Fruit fly (Drosophila melanogaster): Measurements from ENCODE around the gene CG15478.

CG15478 gene

DNA sequence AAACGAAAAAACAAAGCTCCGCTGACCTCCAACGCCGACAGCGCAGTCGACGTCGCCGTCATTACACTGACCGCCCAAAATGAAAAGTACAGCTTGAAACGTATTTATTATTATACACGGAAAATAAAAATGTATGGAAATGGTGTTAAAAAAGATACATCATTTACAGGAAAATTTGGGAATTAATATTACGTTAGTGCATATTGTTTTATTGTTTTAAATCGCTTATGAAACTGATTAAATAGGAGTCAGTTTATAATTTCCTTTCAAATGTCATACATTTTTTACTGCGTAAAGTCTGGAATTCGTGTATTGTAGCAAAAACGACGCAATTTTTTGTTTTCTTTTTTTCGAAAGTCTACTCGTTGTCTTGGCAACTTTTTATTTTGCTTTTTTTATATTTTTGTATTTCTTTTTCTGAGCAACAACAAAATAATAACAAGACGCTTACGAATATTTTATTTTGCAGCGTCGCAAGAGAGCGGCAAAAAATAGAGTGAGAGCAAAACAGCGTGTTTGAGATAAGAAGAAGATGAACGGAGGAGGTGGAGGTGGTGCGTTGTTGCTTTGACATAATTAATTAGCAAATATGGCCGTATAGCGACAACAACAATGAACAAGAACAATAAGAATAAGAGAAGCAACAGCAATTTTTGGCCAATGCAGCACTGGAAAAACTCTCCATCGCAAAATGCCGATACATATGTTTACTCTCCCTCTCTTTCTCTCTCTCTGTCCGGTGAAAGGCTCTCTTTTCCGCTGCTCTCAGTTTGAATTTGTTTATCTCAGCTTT lies 25.6 kb downstream of the CG15478 start (continued):
- TF ChIP-seq CG13424 (tag; optimal IDR thresholded peaks at IDR 0.05) = peak; percentile 78
- TF ChIP-seq tin (GFP tag; optimal IDR thresholded peaks at IDR 0.05) = peak; percentile 0

DNA sequence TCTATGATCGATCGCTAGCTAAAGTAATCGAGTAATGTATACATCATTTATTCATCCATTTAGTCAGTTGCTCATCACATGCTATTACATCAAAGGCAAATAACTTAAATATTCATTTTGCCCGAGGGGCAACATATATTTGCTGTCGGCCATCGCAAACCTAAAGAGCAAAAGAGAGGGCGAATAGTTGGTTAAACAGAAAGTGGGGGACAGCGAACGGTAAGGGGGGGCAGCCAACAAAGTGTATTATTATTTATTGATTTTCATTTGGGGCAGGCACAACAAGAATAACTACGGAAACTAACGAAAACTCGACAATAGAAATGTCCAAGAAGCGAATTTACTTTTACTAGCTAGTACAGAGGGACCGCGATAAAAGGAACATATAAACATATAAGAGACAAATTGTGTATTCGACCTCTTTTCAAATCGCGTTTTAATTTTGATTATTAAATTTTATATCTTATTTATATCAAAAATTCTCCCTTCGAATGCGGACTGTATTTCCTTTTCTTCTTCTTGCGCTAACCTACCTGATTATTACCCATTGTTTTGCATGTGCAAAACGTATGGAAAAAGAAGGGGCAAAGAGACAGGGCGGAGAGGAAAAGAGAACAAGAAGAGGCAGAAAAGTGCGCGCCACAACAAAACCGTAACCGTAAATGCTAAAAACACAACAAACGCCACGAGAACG lies 26.4 kb downstream of the CG15478 start:
- no peak for TF ChIP-seq CG4707 (GFP tag; optimal IDR thresholded peaks at IDR 0.05)
- TF ChIP-seq CG15269 (tag; optimal IDR thresholded peaks at IDR 0.05) = peak; percentile 19
- peak; percentile 36 for TF ChIP-seq unpg (GFP tag; optimal IDR thresholded peaks at IDR 0.05)
- 0 out of 2 replicates have a peak, but pooled peaks have one; percentile 5 for TF ChIP-seq CG16779 (GFP tag; IDR thresholded peaks at IDR 0.05)
- TF ChIP-seq CG7839 (tag; optimal IDR thresholded peaks at IDR 0.05) = peak; percentile 66
- TF ChIP-seq Atf6 (GFP tag; IDR thresholded peaks at IDR 0.05) = peak; percentile 90
- TF ChIP-seq CG6272 (GFP tag; IDR thresholded peaks at IDR 0.05) = peak; percentile 38
- TF ChIP-seq B-H2 (GFP tag; optimal IDR thresholded peaks at IDR 0.05) = peak; percentile 5
- peak; percentile 69 for TF ChIP-seq CG3847 (GFP tag; IDR thresholded peaks at IDR 0.05)
- TF ChIP-seq caup (GFP tag; optimal IDR thresholded peaks at IDR 0.05; ENCODE audit: severe bottlenecking) = peak; percentile 2
- peak; percentile 22 for TF ChIP-seq ind (GFP tag; optimal IDR thresholded peaks at IDR 0.05)
- TF ChIP-seq Med (GFP tag) = peak; percentile 69
- peak; percentile 30; the same call in 1 of the 2 replicates for TF ChIP-seq CG14441 (GFP tag; IDR thresholded peaks at IDR 0.05)
- TF ChIP-seq Deaf1 (tag; optimal IDR thresholded peaks at IDR 0.05) = no peak
- TF ChIP-seq Gug (GFP tag; IDR thresholded peaks at IDR 0.05) = peak; percentile 45; the same call in 2 of the 4 replicates
- TF ChIP-seq CG9932 (GFP tag; IDR thresholded peaks at IDR 0.05) = peak; percentile 79
- peak; percentile 43 for TF ChIP-seq sisA (GFP tag; IDR thresholded peaks at IDR 0.05)
- TF ChIP-seq Mrtf (GFP tag; IDR thresholded peaks at IDR 0.05) = 0 out of 3 replicates have a peak, but pooled peaks have one; percentile 25
- TF ChIP-seq CG31224 (GFP tag; IDR thresholded peaks at IDR 0.05) = peak; percentile 50; the same call in 1 of the 2 replicates
- peak; percentile 61 for TF ChIP-seq Ada2b (GFP tag; IDR thresholded peaks at IDR 0.05)
- TF ChIP-seq Xrp1 (GFP tag; IDR thresholded peaks at IDR 0.05) = peak; percentile 57; the same call in 1 of the 2 replicates
- TF ChIP-seq fd96Cb (tag; optimal IDR thresholded peaks at IDR 0.05) = peak; percentile 13
- TF ChIP-seq NFAT (GFP tag; IDR thresholded peaks at IDR 0.05) = peak; percentile 67
- no peak for TF ChIP-seq pan (optimal IDR thresholded peaks at IDR 0.05)
- TF ChIP-seq pan (GFP tag; optimal IDR thresholded peaks at IDR 0.05 in 1 of 2, IDR thresholded peaks at IDR 0.05 in 1 of 2) = peak in 1 of 2 experiments; percentile 45
- TF ChIP-seq stc (GFP tag; IDR thresholded peaks at IDR 0.05) = peak; percentile 17; the same call in 1 of the 2 replicates
- peak; percentile 7 for TF ChIP-seq dmrt99B (tag; optimal IDR thresholded peaks at IDR 0.05)
- TF ChIP-seq CG11085 (GFP tag; IDR thresholded peaks at IDR 0.05) = peak; percentile 45; the same call in 1 of the 2 replicates
- peak in 1 of 2 experiments; percentile 26 for TF ChIP-seq Trl (optimal IDR thresholded peaks at IDR 0.05)
- no peak for TF ChIP-seq Trl (GFP tag; optimal IDR thresholded peaks at IDR 0.05)
- 0 out of 2 replicates have a peak, but pooled peaks have one; percentile 15 for TF ChIP-seq CG32772 (GFP tag; IDR thresholded peaks at IDR 0.05)
- TF ChIP-seq C15 (GFP tag; IDR thresholded peaks at IDR 0.05) = 0 out of 3 replicates have a peak, but pooled peaks have one; percentile 5
- 0 out of 3 replicates have a peak, but pooled peaks have one; percentile 49 for TF ChIP-seq ase (GFP tag; IDR thresholded peaks at IDR 0.05)
- TF ChIP-seq gsb (GFP tag; IDR thresholded peaks at IDR 0.05) = peak; percentile 5; the same call in 1 of the 2 replicates
- TF ChIP-seq Antp (GFP tag; optimal IDR thresholded peaks at IDR 0.05) = no peak
- no peak for TF ChIP-seq CG6654 (GFP tag; optimal IDR thresholded peaks at IDR 0.05)
- peak; percentile 60 for TF ChIP-seq dysf (GFP tag; IDR thresholded peaks at IDR 0.05)
- TF ChIP-seq Dek (tag; optimal IDR thresholded peaks at IDR 0.05) = peak; percentile 46
- peak; percentile 41 for TF ChIP-seq gem (tag; optimal IDR thresholded peaks at IDR 0.05)
- peak; percentile 40 for TF ChIP-seq CG7372 (GFP tag; IDR thresholded peaks at IDR 0.05)
- TF ChIP-seq tgo (GFP tag; IDR thresholded peaks at IDR 0.05) = peak; percentile 13; the same call in 1 of the 3 replicates
- peak; percentile 44; the same call in 2 of the 3 replicates for TF ChIP-seq CG34422 (GFP tag; IDR thresholded peaks at IDR 0.05)
- peak; percentile 66 for TF ChIP-seq Taf1 (GFP tag; IDR thresholded peaks at IDR 0.05)
- TF ChIP-seq CG3281 (GFP tag; optimal IDR thresholded peaks at IDR 0.05) = peak; percentile 43

Measured in whole organism, embryonic.